Worm (Caenorhabditis elegans) whole organism, L2 larva: ENCODE data around the gene C17C3.6.

Experiments
- ama-1 ChIP-seq: fragments of 150-350 bp; optimal IDR thresholded peaks from 2 replicates; lab custom pipeline; 2018; ENCODE audit warnings: inconsistent platforms
- ceh-82 ChIP-seq: fragments of 150-350 bp; optimal IDR thresholded peaks from 2 replicates; lab custom pipeline; 2014; ENCODE audit warnings: missing biosample characterization, missing genetic modification characterization
- dmd-4 ChIP-seq: sonication (generic microtip); optimal IDR thresholded peaks from 2 replicates; lab custom pipeline; 2017; ENCODE audit warnings: missing biosample characterization, missing genetic modification characterization
- elt-3 ChIP-seq: sonication (generic microtip); optimal IDR thresholded peaks from 2 replicates; lab custom pipeline; 2017; ENCODE audit warnings: missing biosample characterization, missing genetic modification characterization
- lsy-2 ChIP-seq, 2 experiments: fragments of 150-350 bp in 1 of 2; sonication (generic microtip) in 1 of 2; optimal IDR thresholded peaks; 2 replicates each; lab custom pipeline; 2014 to 2017; ENCODE audit warnings: missing biosample characterization in 2 of 2, missing genetic modification characterization in 2 of 2
- nhr-12 ChIP-seq: fragments of 150-350 bp; optimal IDR thresholded peaks from 2 replicates; lab custom pipeline; 2014; ENCODE audit warnings: missing biosample characterization, missing genetic modification characterization
- nhr-237 ChIP-seq: fragments of 150-350 bp; optimal IDR thresholded peaks from 2 replicates; lab custom pipeline; 2014; ENCODE audit warnings: missing biosample characterization, missing genetic modification characterization
- nhr-6 ChIP-seq: fragments of 150-350 bp; optimal IDR thresholded peaks from 2 replicates; lab custom pipeline; 2014; ENCODE audit warnings: missing biosample characterization, missing genetic modification characterization
- nhr-77 ChIP-seq: fragments of 150-350 bp; optimal IDR thresholded peaks from 2 replicates; lab custom pipeline; 2014; ENCODE audit warnings: missing biosample characterization, missing genetic modification characterization
- skn-1 ChIP-seq: sonication (generic microtip); optimal IDR thresholded peaks from 2 replicates; lab custom pipeline; 2017; ENCODE audit warnings: missing biosample characterization, missing genetic modification characterization
- sma-9 ChIP-seq, 2 experiments: fragments of 150-350 bp in 1 of 2; sonication (generic microtip) in 1 of 2; optimal IDR thresholded peaks; 2 replicates each; lab custom pipeline; 2014 to 2016; ENCODE audit warnings: missing genetic modification characterization in 2 of 2, mild to moderate bottlenecking in 1 of 2, missing biosample characterization in 1 of 2, missing compliant biosample characterization in 1 of 2, missing genetic modification reagents in 1 of 2, moderate library complexity in 1 of 2
- snpc-4 ChIP-seq: fragments of 150-350 bp; optimal IDR thresholded peaks from 2 replicates; lab custom pipeline; 2014; ENCODE audit warnings: missing biosample characterization, missing genetic modification characterization
- ztf-4 ChIP-seq: fragments of 150-350 bp; optimal IDR thresholded peaks from 2 replicates; lab custom pipeline; 2014; ENCODE audit warnings: missing biosample characterization, missing genetic modification characterization

ce11 chrII:5594210-5594764, 44.4 kb downstream of the C17C3.6 start, which contains the start of gene ttc-4:
- TF ChIP-seq snpc-4 (tag; lab: Kevin White, UChicago) (no peak), ztf-4 (tag; lab: Kevin White, UChicago) (no peak), skn-1 (tag; lab: Kevin White, UChicago) (no peak), nhr-237 (no peak), nhr-77 (tag; lab: Kevin White, UChicago) (no peak), nhr-12 (no peak), dmd-4 (tag; lab: Kevin White, UChicago) (no peak), sma-9 (GFP tag; optimal IDR thresholded peaks at IDR 0.05; lab: Kevin White, UChicago) (no peak), sma-9 (tag; optimal IDR thresholded peaks at IDR 0.05; lab: Kevin White, UChicago) (no peak), elt-3 (tag; lab: Kevin White, UChicago) (no peak), ama-1 (lab: Kevin White, UChicago) (no peak), nhr-6 (no peak), ceh-82 (tag; lab: Kevin White, UChicago) (no peak), lsy-2 (tag; optimal IDR thresholded peaks at IDR 0.05; lab: Kevin White, UChicago) (peak in 1 of 2 experiments; percentile 66)
